Fruit fly (Drosophila melanogaster) whole organism, embryonic: ENCODE measurements around the gene Gr93d.

ENCODE experiments used
- C15 ChIP-seq: fragments of 200-800 bp; sonication (Bioruptor generic); IDR thresholded peaks from 3 replicates; pipeline ENCODE4 v1.3.6; 2022; ENCODE audit warnings: missing biosample characterization, missing genetic modification characterization
- CG10274 ChIP-seq: fragments of 200-800 bp; sonication (Bioruptor generic); optimal IDR thresholded peaks from 3 replicates; lab custom pipeline; 2017; ENCODE audit warnings: missing biosample characterization, mild to moderate bottlenecking, missing genetic modification characterization
- CG10565 ChIP-seq: fragments of 200-800 bp; sonication (Bioruptor generic); optimal IDR thresholded peaks from 3 replicates; lab custom pipeline; 2016; ENCODE audit warnings: missing biosample characterization, mild to moderate bottlenecking, missing genetic modification characterization
- CG10959 ChIP-seq: fragments of 200-800 bp; sonication (Bioruptor generic); IDR thresholded peaks from 2 replicates; pipeline ENCODE4 v1.3.6; 2022; ENCODE audit warnings: missing biosample characterization, missing genetic modification characterization
- CG12219 ChIP-seq: fragments of 200-800 bp; sonication (Bioruptor generic); optimal IDR thresholded peaks from 3 replicates; lab custom pipeline; 2018; ENCODE audit warnings: missing biosample characterization, mild to moderate bottlenecking, missing genetic modification characterization
- CG12659 ChIP-seq: fragments of 200-800 bp; sonication (Bioruptor generic); optimal IDR thresholded peaks from 3 replicates; lab custom pipeline; 2017; ENCODE audit warnings: mild to moderate bottlenecking, missing biosample characterization, missing genetic modification reagents, missing genetic modification characterization
- CG12942 ChIP-seq: fragments of 200-800 bp; sonication (Bioruptor generic); optimal IDR thresholded peaks from 3 replicates; lab custom pipeline; 2016; ENCODE audit warnings: missing biosample characterization, missing genetic modification characterization
- CG16815 ChIP-seq: fragments of 200-800 bp; sonication (Bioruptor generic); optimal IDR thresholded peaks from 3 replicates; lab custom pipeline; 2017; ENCODE audit warnings: missing biosample characterization, mild to moderate bottlenecking, missing genetic modification characterization
- CG1792 ChIP-seq: fragments of 200-800 bp; sonication (Bioruptor generic); optimal IDR thresholded peaks from 2 replicates; lab custom pipeline; 2016; ENCODE audit warnings: missing biosample characterization, missing genetic modification characterization
- CG18599 ChIP-seq: fragments of 200-800 bp; sonication (Bioruptor generic); optimal IDR thresholded peaks from 3 replicates; lab custom pipeline; 2017; ENCODE audit warnings: missing biosample characterization, missing genetic modification characterization, mild to moderate bottlenecking, moderate library complexity, missing genetic modification reagents
- CG2875 ChIP-seq: fragments of 200-800 bp; sonication (Bioruptor generic); optimal IDR thresholded peaks from 2 replicates; lab custom pipeline; 2017; ENCODE audit warnings: missing biosample characterization, mild to moderate bottlenecking, missing genetic modification characterization, missing genetic modification reagents
- CG30403 ChIP-seq: fragments of 200-800 bp; sonication (Bioruptor generic); optimal IDR thresholded peaks from 3 replicates; lab custom pipeline; 2016; ENCODE audit warnings: missing biosample characterization, missing genetic modification characterization
- CG33213 ChIP-seq: fragments of 200-800 bp; sonication (Bioruptor generic); optimal IDR thresholded peaks from 3 replicates; lab custom pipeline; 2016; ENCODE audit warnings: missing biosample characterization, missing genetic modification characterization
- CG3838 ChIP-seq: fragments of 200-800 bp; sonication (Bioruptor generic); optimal IDR thresholded peaks from 3 replicates; lab custom pipeline; 2016; ENCODE audit warnings: missing biosample characterization, missing genetic modification characterization
- CG3995 ChIP-seq: fragments of 200-800 bp; sonication (Bioruptor generic); optimal IDR thresholded peaks from 3 replicates; lab custom pipeline; 2016; ENCODE audit warnings: missing biosample characterization, missing genetic modification characterization
- CG4424 ChIP-seq: fragments of 200-800 bp; sonication (Bioruptor generic); optimal IDR thresholded peaks from 3 replicates; lab custom pipeline; 2016; ENCODE audit warnings: missing biosample characterization, missing genetic modification characterization
- CG4854 ChIP-seq: fragments of 200-800 bp; sonication (Bioruptor generic); optimal IDR thresholded peaks from 2 replicates; lab custom pipeline; 2016; ENCODE audit warnings: missing biosample characterization, missing genetic modification characterization, inconsistent platforms
- CG7786 ChIP-seq: fragments of 200-800 bp; sonication (Bioruptor generic); optimal IDR thresholded peaks from 2 replicates; lab custom pipeline; 2016; ENCODE audit warnings: missing biosample characterization, missing genetic modification characterization
- CG9609 ChIP-seq: fragments of 200-800 bp; sonication (Bioruptor generic); optimal IDR thresholded peaks from 3 replicates; lab custom pipeline; 2016; ENCODE audit warnings: missing biosample characterization, missing genetic modification characterization
- CG9817 ChIP-seq: fragments of 200-800 bp; sonication (Bioruptor generic); optimal IDR thresholded peaks from 2 replicates; lab custom pipeline; 2018; ENCODE audit warnings: missing biosample characterization, mild to moderate bottlenecking, missing genetic modification characterization, moderate library complexity
- Dll ChIP-seq: fragments of 200-800 bp; sonication (Bioruptor generic); IDR thresholded peaks from 4 replicates; pipeline ENCODE4 v1.3.6; 2022; ENCODE audit warnings: missing biosample characterization, missing genetic modification characterization; ENCODE audit not compliant: partially characterized antibody
- E2f1 ChIP-seq: fragments of 200-800 bp; sonication (Bioruptor generic); IDR thresholded peaks from 2 replicates; pipeline ENCODE4 v1.3.6; 2022; ENCODE audit warnings: missing biosample characterization, missing genetic modification characterization
- GATAe ChIP-seq: fragments of 200-800 bp; sonication (Bioruptor generic); conservative IDR thresholded peaks from 2 replicates; pipeline ENCODE4 v1.3.6; 2022; ENCODE audit warnings: missing biosample characterization, missing genetic modification characterization
- HLH4C ChIP-seq: fragments of 200-800 bp; sonication (Bioruptor generic); IDR thresholded peaks from 3 replicates; pipeline ENCODE4 v1.3.6; 2022; ENCODE audit warnings: missing biosample characterization, missing genetic modification characterization; ENCODE audit not compliant: partially characterized antibody
- Sin3A ChIP-seq: fragments of >200 bp; optimal IDR thresholded peaks from 2 replicates; lab custom pipeline; 2018
- Six4 ChIP-seq: fragments of 200-800 bp; sonication (Bioruptor generic); optimal IDR thresholded peaks from 2 replicates; lab custom pipeline; 2016; ENCODE audit warnings: missing biosample characterization, missing genetic modification characterization
- Stat92E ChIP-seq, 3 experiments: fragments of >200 bp in 2 of 3; fragments of 200-800 bp in 1 of 3; sonication (Bioruptor generic) in 1 of 3; optimal IDR thresholded peaks; 2 replicates each; lab custom pipeline; 2017 to 2019; ENCODE audit warnings: missing biosample characterization in 3 of 3, missing genetic modification characterization in 3 of 3, mild to moderate bottlenecking in 1 of 3, moderate library complexity in 1 of 3
- Trl ChIP-seq, 3 experiments: fragments of >200 bp in 2 of 3; fragments of 200-800 bp in 1 of 3; sonication (Bioruptor generic) in 1 of 3; optimal IDR thresholded peaks; 2 replicates in 1 of 3; 3 replicates in 2 of 3; lab custom pipeline; 2016 to 2017; ENCODE audit warnings: missing biosample characterization in 1 of 3, missing genetic modification characterization in 1 of 3
- Vsx1 ChIP-seq: fragments of 200-800 bp; sonication (Bioruptor generic); optimal IDR thresholded peaks from 2 replicates; lab custom pipeline; 2017; ENCODE audit warnings: missing biosample characterization, mild to moderate bottlenecking, missing genetic modification characterization, missing genetic modification reagents
- cad ChIP-seq: fragments of >200 bp; optimal IDR thresholded peaks from 2 replicates; lab custom pipeline; 2017; ENCODE audit warnings: missing biosample characterization, missing genetic modification characterization
- chif ChIP-seq, 2 experiments: fragments of 200-800 bp; sonication (Bioruptor generic); optimal IDR thresholded peaks; 3 replicates each; lab custom pipeline; 2016; ENCODE audit warnings: missing biosample characterization in 2 of 2, missing genetic modification characterization in 2 of 2
- chm ChIP-seq: fragments of 200-800 bp; sonication (Bioruptor generic); IDR thresholded peaks from 2 replicates; pipeline ENCODE4 v1.3.6; 2022; ENCODE audit warnings: missing biosample characterization, missing genetic modification characterization
- da ChIP-seq: fragments of 200-800 bp; sonication (Bioruptor generic); optimal IDR thresholded peaks from 2 replicates; lab custom pipeline; 2016; ENCODE audit warnings: missing biosample characterization, missing genetic modification characterization
- disco-r ChIP-seq: fragments of 200-800 bp; sonication (Bioruptor generic); optimal IDR thresholded peaks from 2 replicates; lab custom pipeline; 2016; ENCODE audit warnings: missing biosample characterization, missing genetic modification characterization
- emc ChIP-seq: fragments of 200-800 bp; sonication (Bioruptor generic); optimal IDR thresholded peaks from 2 replicates; lab custom pipeline; 2016; ENCODE audit warnings: missing biosample characterization, missing genetic modification characterization
- esg ChIP-seq: fragments of 200-800 bp; sonication (Bioruptor generic); conservative IDR thresholded peaks from 2 replicates; pipeline ENCODE4 v1.3.6; 2022; ENCODE audit warnings: missing biosample characterization, missing genetic modification characterization
- fu2 ChIP-seq: fragments of 200-800 bp; sonication (Bioruptor generic); optimal IDR thresholded peaks from 2 replicates; lab custom pipeline; 2016; ENCODE audit warnings: missing biosample characterization, missing genetic modification characterization
- gcm2 ChIP-seq: fragments of 200-800 bp; sonication (Bioruptor generic); optimal IDR thresholded peaks from 2 replicates; lab custom pipeline; 2016; ENCODE audit warnings: missing biosample characterization, missing genetic modification characterization
- gfzf ChIP-seq: fragments of 200-800 bp; sonication (Bioruptor generic); optimal IDR thresholded peaks from 2 replicates; lab custom pipeline; 2016; ENCODE audit warnings: missing biosample characterization, mild to moderate bottlenecking, missing genetic modification characterization, moderate library complexity
- grn ChIP-seq: fragments of 200-800 bp; sonication (Bioruptor generic); optimal IDR thresholded peaks from 3 replicates; lab custom pipeline; 2017; ENCODE audit warnings: missing biosample characterization, missing genetic modification characterization
- gro ChIP-seq: fragments of 200-800 bp; sonication (Bioruptor generic); optimal IDR thresholded peaks from 2 replicates; lab custom pipeline; 2016; ENCODE audit warnings: missing biosample characterization, missing genetic modification characterization
- insv ChIP-seq, 2 experiments: fragments of 200-800 bp; sonication (Bioruptor generic); optimal IDR thresholded peaks; 3 replicates each; lab custom pipeline; 2016 to 2018; ENCODE audit warnings: missing biosample characterization in 2 of 2, missing genetic modification characterization in 2 of 2
- kni ChIP-seq: fragments of 200-800 bp; sonication (Bioruptor generic); optimal IDR thresholded peaks from 3 replicates; lab custom pipeline; 2017; ENCODE audit warnings: mild to moderate bottlenecking, missing biosample characterization, missing genetic modification reagents, missing genetic modification characterization
- otp ChIP-seq: fragments of 200-800 bp; sonication (Bioruptor generic); IDR thresholded peaks from 3 replicates; pipeline ENCODE4, ENCODE4 v1.3.6; 2022; ENCODE audit warnings: missing biosample characterization, missing genetic modification characterization
- p53 ChIP-seq: fragments of 200-800 bp; sonication (Bioruptor generic); optimal IDR thresholded peaks from 2 replicates; lab custom pipeline; 2016; ENCODE audit warnings: missing biosample characterization, missing genetic modification characterization
- pita ChIP-seq: fragments of 200-800 bp; sonication (Bioruptor generic); optimal IDR thresholded peaks from 2 replicates; lab custom pipeline; 2017; ENCODE audit warnings: missing biosample characterization, mild to moderate bottlenecking, missing genetic modification characterization
- repo ChIP-seq: fragments of 200-800 bp; sonication (Bioruptor generic); optimal IDR thresholded peaks from 2 replicates; lab custom pipeline; 2016; ENCODE audit warnings: missing biosample characterization, missing genetic modification characterization
- scrt ChIP-seq: fragments of 200-800 bp; sonication (Bioruptor generic); optimal IDR thresholded peaks from 2 replicates; lab custom pipeline; 2018; ENCODE audit warnings: missing biosample characterization, mild to moderate bottlenecking, missing genetic modification characterization, moderate library complexity
- unc-4 ChIP-seq: fragments of 200-800 bp; sonication (Bioruptor generic); IDR thresholded peaks from 2 replicates; pipeline ENCODE4 v1.3.6; 2022; ENCODE audit warnings: missing biosample characterization, missing genetic modification characterization; ENCODE audit not compliant: partially characterized antibody
- usp ChIP-seq: fragments of >200 bp; optimal IDR thresholded peaks from 2 replicates; lab custom pipeline; 2017; ENCODE audit warnings: missing biosample characterization, missing genetic modification characterization

The Gr93d gene

dm6 chr3R:21837069-21837977, 9.1 kb downstream of the Gr93d start (continued):
- no peak for TF ChIP-seq CG1792 (GFP tag; lab: Kevin White, UChicago)
- no peak for TF ChIP-seq gfzf (GFP tag; lab: Kevin White, UChicago)
- peak; percentile 57 for TF ChIP-seq CG18599 (GFP tag; lab: Kevin White, UChicago)
- TF ChIP-seq CG12942 (GFP tag; lab: Kevin White, UChicago): no peak
- no peak for TF ChIP-seq gro
- TF ChIP-seq CG12659 (GFP tag; lab: Kevin White, UChicago): no peak
- TF ChIP-seq insv (GFP tag; optimal IDR thresholded peaks at IDR 0.05; lab: Kevin White, UChicago): no peak
- no peak for TF ChIP-seq Sin3A (lab: Kevin White, UChicago)
- peak; percentile 16 for TF ChIP-seq scrt (GFP tag; lab: Kevin White, UChicago)
- no peak for TF ChIP-seq p53 (GFP tag; lab: Kevin White, UChicago)
- no peak for TF ChIP-seq usp (GFP tag; lab: Kevin White, UChicago)
- TF ChIP-seq fu2 (GFP tag; lab: Kevin White, UChicago): no peak
- TF ChIP-seq CG10274: no peak
- no peak for TF ChIP-seq Dll
- no peak for TF ChIP-seq CG2875 (GFP tag; lab: Kevin White, UChicago)
- no peak for TF ChIP-seq grn (GFP tag; lab: Kevin White, UChicago)
- TF ChIP-seq CG9817 (tag; lab: Kevin White, UChicago): no peak
- peak; percentile 28 for TF ChIP-seq CG4424 (GFP tag; lab: Kevin White, UChicago)
- no peak for TF ChIP-seq CG10565 (GFP tag; lab: Kevin White, UChicago)
- TF ChIP-seq da (GFP tag; lab: Kevin White, UChicago): no peak
- no peak for TF ChIP-seq Trl (optimal IDR thresholded peaks at IDR 0.05; lab: Kevin White, UChicago)
- no peak for TF ChIP-seq Trl (GFP tag; optimal IDR thresholded peaks at IDR 0.05; lab: Kevin White, UChicago)
- TF ChIP-seq CG7786 (GFP tag; lab: Kevin White, UChicago): no peak
- peak; percentile 10 for TF ChIP-seq CG30403 (GFP tag; lab: Kevin White, UChicago)
- no peak for TF ChIP-seq GATAe (GFP tag; lab: Robert Waterston, UW)
- TF ChIP-seq E2f1 (GFP tag; lab: Robert Waterston, UW): peak; percentile 65
- TF ChIP-seq CG3838: no peak
- no peak for TF ChIP-seq pita
- TF ChIP-seq CG3995 (GFP tag; lab: Kevin White, UChicago): no peak
- TF ChIP-seq CG16815 (GFP tag; lab: Kevin White, UChicago): no peak
- TF ChIP-seq esg (GFP tag; lab: Robert Waterston, UW): no peak
- no peak for TF ChIP-seq CG9609
- TF ChIP-seq HLH4C (GFP tag; lab: Robert Waterston, UW): no peak
- TF ChIP-seq unc-4 (GFP tag; lab: Robert Waterston, UW): no peak
- no peak for TF ChIP-seq Stat92E (GFP tag; optimal IDR thresholded peaks at IDR 0.05; lab: Kevin White, UChicago)
- no peak for TF ChIP-seq chif (GFP tag; optimal IDR thresholded peaks at IDR 0.05; lab: Kevin White, UChicago)
- no peak for TF ChIP-seq emc (GFP tag; lab: Kevin White, UChicago)
- no peak for TF ChIP-seq gcm2 (GFP tag; lab: Kevin White, UChicago)
- no peak for TF ChIP-seq disco-r (GFP tag; lab: Kevin White, UChicago)
- TF ChIP-seq Six4: no peak
- TF ChIP-seq kni (GFP tag; lab: Kevin White, UChicago): no peak
- no peak for TF ChIP-seq CG33213 (GFP tag; lab: Kevin White, UChicago)
- TF ChIP-seq cad (GFP tag; lab: Kevin White, UChicago): no peak
- no peak for TF ChIP-seq CG4854 (GFP tag; lab: Kevin White, UChicago)
- TF ChIP-seq C15 (GFP tag; lab: Robert Waterston, UW): no peak
- TF ChIP-seq Vsx1 (GFP tag; lab: Kevin White, UChicago): no peak
- TF ChIP-seq otp (GFP tag; lab: Robert Waterston, UW): no peak
- no peak for TF ChIP-seq CG10959 (GFP tag; lab: Robert Waterston, UW)
- no peak for TF ChIP-seq repo (GFP tag; lab: Kevin White, UChicago)
- TF ChIP-seq CG12219: no peak
- TF ChIP-seq chm (GFP tag; lab: Robert Waterston, UW): no peak
